Worm (Caenorhabditis elegans) whole organism, late embryonic: ENCODE measurements around the gene srbc-48.
"Not testable (repeated sequence)": the region's sequence is repeated elsewhere in the genome, so short reads cannot be mapped to it uniquely, and the experiment has no call there.

ENCODE experiments used
- C38D4.7 ChIP-seq: fragments of 200-800 bp; sonication (Bioruptor generic); optimal IDR thresholded peaks from 2 replicates; lab custom pipeline; 2018; ENCODE audit warnings: mild to moderate bottlenecking, missing genetic modification characterization, moderate library complexity, missing compliant biosample characterization
- F13H6.1 ChIP-seq: sonication (generic microtip); optimal IDR thresholded peaks from 2 replicates; lab custom pipeline; 2016; ENCODE audit warnings: missing genetic modification characterization, missing compliant biosample characterization
- ama-1 ChIP-seq: fragments of 150-350 bp; optimal IDR thresholded peaks from 2 replicates; lab custom pipeline; 2014
- ceh-19 ChIP-seq: fragments of 200-800 bp; sonication (Bioruptor generic); optimal IDR thresholded peaks from 2 replicates; lab custom pipeline; 2018; ENCODE audit warnings: mild to moderate bottlenecking, missing genetic modification characterization, missing compliant biosample characterization
- ceh-22 ChIP-seq: sonication (generic microtip); optimal IDR thresholded peaks from 2 replicates; lab custom pipeline; 2017; ENCODE audit warnings: missing biosample characterization, missing genetic modification characterization
- ceh-24 ChIP-seq: sonication (generic microtip); optimal IDR thresholded peaks from 2 replicates; lab custom pipeline; 2016; ENCODE audit warnings: mild to moderate bottlenecking, missing genetic modification characterization, missing compliant biosample characterization
- ceh-30 ChIP-seq: fragments of 150-350 bp; optimal IDR thresholded peaks from 2 replicates; lab custom pipeline; 2014; ENCODE audit warnings: missing biosample characterization, missing genetic modification characterization
- ceh-45 ChIP-seq: fragments of 200-800 bp; sonication (Bioruptor generic); IDR thresholded peaks from 2 replicates; pipeline ENCODE4 v1.3.6; 2022; ENCODE audit warnings: missing genetic modification reagents, missing genetic modification characterization, missing compliant biosample characterization
- ceh-48 ChIP-seq: sonication (generic microtip); optimal IDR thresholded peaks from 2 replicates; lab custom pipeline; 2016; ENCODE audit warnings: missing genetic modification characterization, inconsistent platforms, missing compliant biosample characterization
- ceh-6 ChIP-seq: fragments of 200-800 bp; sonication (Bioruptor generic); optimal IDR thresholded peaks from 2 replicates; lab custom pipeline; 2018; ENCODE audit warnings: mild to moderate bottlenecking, missing genetic modification characterization, missing compliant biosample characterization
- che-1 ChIP-seq: sonication (generic microtip); optimal IDR thresholded peaks from 2 replicates; lab custom pipeline; 2016; ENCODE audit warnings: mild to moderate bottlenecking, missing genetic modification characterization, missing compliant biosample characterization
- dmd-4 ChIP-seq: sonication (generic microtip); optimal IDR thresholded peaks from 2 replicates; lab custom pipeline; 2016; ENCODE audit warnings: borderline replicate concordance, missing genetic modification characterization, missing compliant biosample characterization
- elt-2 ChIP-seq: sonication (generic microtip); optimal IDR thresholded peaks from 2 replicates; lab custom pipeline; 2016; ENCODE audit warnings: missing genetic modification reagents, missing genetic modification characterization, missing compliant biosample characterization
- elt-4 ChIP-seq: sonication (generic microtip); optimal IDR thresholded peaks from 2 replicates; lab custom pipeline; 2016; ENCODE audit warnings: missing genetic modification characterization, missing compliant biosample characterization
- ets-4 ChIP-seq: sonication (generic microtip); optimal IDR thresholded peaks from 2 replicates; lab custom pipeline; 2016; ENCODE audit warnings: missing genetic modification characterization, missing compliant biosample characterization
- fkh-6 ChIP-seq: sonication (generic microtip); optimal IDR thresholded peaks from 2 replicates; lab custom pipeline; 2016; ENCODE audit warnings: missing genetic modification characterization, missing compliant biosample characterization
- hlh-6 ChIP-seq: sonication (generic microtip); optimal IDR thresholded peaks from 2 replicates; lab custom pipeline; 2016; ENCODE audit warnings: missing genotype, missing genetic modification characterization, missing compliant biosample characterization
- lim-6 ChIP-seq: sonication (generic microtip); optimal IDR thresholded peaks from 2 replicates; lab custom pipeline; 2016; ENCODE audit warnings: missing genetic modification characterization, missing compliant biosample characterization
- mec-3 ChIP-seq: sonication (generic microtip); optimal IDR thresholded peaks from 2 replicates; lab custom pipeline; 2016; ENCODE audit warnings: borderline replicate concordance, missing genetic modification characterization, missing compliant biosample characterization
- nhr-11 ChIP-seq: fragments of 150-350 bp; optimal IDR thresholded peaks from 2 replicates; lab custom pipeline; 2014; ENCODE audit warnings: missing biosample characterization, missing genetic modification characterization
- odd-2 ChIP-seq: sonication (generic microtip); optimal IDR thresholded peaks from 2 replicates; lab custom pipeline; 2017; ENCODE audit warnings: antibody characterized with exemption, mild to moderate bottlenecking, missing genetic modification characterization, missing compliant biosample characterization
- pha-2 ChIP-seq: sonication (generic microtip); optimal IDR thresholded peaks from 2 replicates; lab custom pipeline; 2017; ENCODE audit warnings: mild to moderate bottlenecking, missing genetic modification characterization, missing compliant biosample characterization
- pqm-1 ChIP-seq: sonication (generic microtip); optimal IDR thresholded peaks from 2 replicates; lab custom pipeline; 2016; ENCODE audit warnings: missing genetic modification characterization, missing compliant biosample characterization
- pros-1 ChIP-seq: fragments of 150-350 bp; optimal IDR thresholded peaks from 2 replicates; lab custom pipeline; 2014; ENCODE audit warnings: missing biosample characterization, missing genetic modification reagents, missing genetic modification characterization
- ref-2 ChIP-seq: sonication (generic microtip); optimal IDR thresholded peaks from 2 replicates; lab custom pipeline; 2016; ENCODE audit warnings: missing genetic modification characterization, missing compliant biosample characterization
- sdc-2 ChIP-seq: sonication (generic microtip); optimal IDR thresholded peaks from 2 replicates; lab custom pipeline; 2016; ENCODE audit warnings: missing genotype, missing genetic modification characterization, missing compliant biosample characterization
- sox-2 ChIP-seq: fragments of 200-800 bp; sonication (Bioruptor generic); IDR thresholded peaks from 2 replicates; pipeline ENCODE4 v1.3.6; 2022; ENCODE audit warnings: missing genetic modification reagents, missing genetic modification characterization, missing compliant biosample characterization
- syd-9 ChIP-seq: sonication (generic microtip); optimal IDR thresholded peaks from 2 replicates; lab custom pipeline; 2016; ENCODE audit warnings: mild to moderate bottlenecking, missing genetic modification characterization, moderate library complexity, missing compliant biosample characterization
- tbx-2 ChIP-seq: sonication (generic microtip); optimal IDR thresholded peaks from 2 replicates; lab custom pipeline; 2016; ENCODE audit warnings: missing genetic modification characterization, missing compliant biosample characterization
- unc-42 ChIP-seq: sonication (generic microtip); optimal IDR thresholded peaks from 2 replicates; lab custom pipeline; 2016; ENCODE audit warnings: missing genotype, missing genetic modification characterization, missing compliant biosample characterization
- unc-55 ChIP-seq: sonication (generic microtip); optimal IDR thresholded peaks from 2 replicates; lab custom pipeline; 2017; ENCODE audit warnings: missing biosample characterization, missing genetic modification reagents, missing genetic modification characterization
- zip-5 ChIP-seq: sonication (generic microtip); optimal IDR thresholded peaks from 2 replicates; lab custom pipeline; 2016; ENCODE audit warnings: missing genetic modification characterization, missing compliant biosample characterization
- ztf-16 ChIP-seq: sonication (generic microtip); optimal IDR thresholded peaks from 2 replicates; lab custom pipeline; 2017; ENCODE audit warnings: missing genetic modification characterization, missing compliant biosample characterization

Gene srbc-48

ce11 chrV:15802623-15803022 lies 17.5 kb upstream of the srbc-48 start, which contains the start of gene T26E4.9:
TSS of gene T26E4.9 (minus strand) at chrV:15802723.
- TF ChIP-seq unc-42, dmd-4, ceh-45: not testable (repeated sequence)

ce11 chrV:15803079-15803478 lies 17.0 kb upstream of the srbc-48 start, which contains the start of gene srd-27:
TSS of gene srd-27 (plus strand) at chrV:15803379.
- TF ChIP-seq syd-9; che-1 (tag; lab: Kevin White, UChicago); lim-6 (tag; lab: Kevin White, UChicago): not testable (repeated sequence)

- TF ChIP-seq C38D4.7 (GFP tag; lab: Kevin White, UChicago); elt-2 (tag; lab: Kevin White, UChicago); F13H6.1 (tag; lab: Kevin White, UChicago): not testable (repeated sequence)
Observed at ce11 chrV:15803748-15804147, 16.3 kb upstream of the srbc-48 start, which contains the start of gene T26E4.18. TSS of gene T26E4.18 (minus strand) at chrV:15803848.

DNA sequence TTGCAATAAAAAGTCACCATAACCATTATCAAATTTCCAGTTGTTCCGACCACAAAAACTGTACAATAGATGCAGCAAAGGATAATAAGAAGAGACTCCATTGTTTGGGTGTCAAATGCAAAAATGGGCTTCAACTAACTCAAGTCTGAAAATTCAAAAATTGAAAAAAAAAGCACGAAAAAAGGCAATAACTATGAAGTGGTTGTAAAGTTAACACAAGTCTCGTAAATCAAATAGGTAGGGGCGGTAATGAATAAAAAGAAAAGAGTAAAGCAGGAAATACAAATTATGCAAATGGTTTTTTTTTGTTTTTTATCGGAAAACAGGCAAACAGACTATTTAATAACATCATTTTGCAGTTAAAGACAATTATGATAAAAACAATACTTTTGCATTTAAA lies 12.7 kb upstream of the srbc-48 start, which contains the start of gene srsx-38:
Gene srsx-38, minus strand, starts transcription at position 101 of the 400 bp plus-strand sequence.
- not testable (repeated sequence) for TF ChIP-seq lim-6 (tag; lab: Kevin White, UChicago); unc-55; ceh-22

DNA sequence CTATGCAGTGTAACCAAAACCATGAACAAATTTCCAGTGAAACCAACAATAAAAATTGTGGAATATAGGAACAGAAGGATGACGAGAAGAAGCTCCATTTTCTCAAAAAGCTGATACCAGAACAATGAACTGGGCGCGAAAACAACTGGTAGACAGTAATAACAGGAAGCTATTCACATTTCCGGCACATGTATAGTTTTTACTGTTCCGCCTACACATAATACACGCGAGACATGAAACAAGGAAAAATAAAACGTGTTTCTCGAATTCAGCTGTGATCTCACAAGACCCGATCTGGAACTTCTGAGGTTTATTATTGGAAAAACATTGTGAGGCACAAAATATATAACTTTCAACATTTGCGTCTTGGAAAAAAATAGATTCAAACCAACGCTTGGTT lies 10.5 kb upstream of the srbc-48 start, which contains the start of gene srsx-36:
Gene srsx-36, minus strand, starts transcription at position 101 of the 400 bp plus-strand sequence.
- TF ChIP-seq che-1 (tag; lab: Kevin White, UChicago) (no peak), ceh-24 (tag; lab: Kevin White, UChicago) (no peak), elt-4 (tag; lab: Kevin White, UChicago) (no peak), ceh-48 (tag; lab: Kevin White, UChicago) (no peak), pqm-1 (tag; lab: Kevin White, UChicago) (no peak), sdc-2 (tag; lab: Kevin White, UChicago) (no peak), zip-5 (tag; lab: Kevin White, UChicago) (no peak), ref-2 (tag; lab: Kevin White, UChicago) (no peak)

- TF ChIP-seq zip-5 (tag; lab: Kevin White, UChicago), result no peak
- no peak for TF ChIP-seq ceh-45
- no peak for TF ChIP-seq ceh-6 (GFP tag; lab: Kevin White, UChicago)
- TF ChIP-seq mec-3 (tag; lab: Kevin White, UChicago), result no peak
- TF ChIP-seq unc-55, result no peak
Observed at ce11 chrV:15810446-15810845, 9.6 kb upstream of the srbc-48 start, which contains the start of gene F54B8.1. TSS of gene F54B8.1 (plus strand) at chrV:15810746.

- TF ChIP-seq pha-2 (tag; lab: Kevin White, UChicago); pros-1 (tag; lab: Kevin White, UChicago); unc-42: not testable (repeated sequence)
- TF ChIP-seq, all 69 proteins: peak for 0; not testable (repeated sequence) for 69
Observed at ce11 chrV:15811982-15812381, 8.1 kb upstream of the srbc-48 start, which contains the start of gene nhr-282. TSS of gene nhr-282 (plus strand) at chrV:15812282.

DNA sequence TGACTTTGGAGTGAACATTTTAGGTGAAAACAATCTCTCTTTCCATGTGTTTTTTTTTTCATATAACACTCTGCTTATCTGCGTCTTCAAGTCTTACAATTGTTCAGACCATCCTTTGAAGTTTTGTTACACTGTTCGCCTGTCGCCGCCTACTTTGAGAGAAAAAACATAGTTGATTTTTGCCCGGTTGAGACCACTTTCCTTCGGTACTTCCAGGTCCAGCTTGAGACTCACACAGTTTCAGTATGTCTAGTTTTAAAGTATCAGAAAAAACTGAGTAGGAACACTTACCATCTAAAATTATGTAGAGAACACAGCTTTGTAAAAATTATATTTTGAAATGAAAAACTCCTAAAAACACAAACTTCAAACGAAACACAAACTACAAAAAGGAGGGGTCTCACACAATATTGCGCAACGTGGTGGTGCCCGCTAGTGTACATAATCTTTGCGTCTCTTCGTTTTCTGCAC lies 4.1 kb upstream of the srbc-48 start, which contains the start of the genes fbxa-69 and F54B8.4:
Gene fbxa-69, minus strand, starts transcription at position 10 of the 471 bp plus-strand sequence.
Gene F54B8.4, plus strand, starts transcription at position 421 of the 471 bp plus-strand sequence.
- no peak for TF ChIP-seq pha-2 (tag; lab: Kevin White, UChicago)
- no peak for TF ChIP-seq ets-4
- TF ChIP-seq C38D4.7 (GFP tag; lab: Kevin White, UChicago), result no peak
- TF ChIP-seq elt-2 (tag; lab: Kevin White, UChicago), result no peak
- no peak for TF ChIP-seq ceh-30 (tag; lab: Kevin White, UChicago)
- no peak for TF ChIP-seq unc-42
- no peak for TF ChIP-seq tbx-2 (tag; lab: Kevin White, UChicago)
- no peak for TF ChIP-seq ztf-16
- no peak for TF ChIP-seq pros-1 (tag; lab: Kevin White, UChicago)
- no peak for TF ChIP-seq ceh-19 (GFP tag; lab: Kevin White, UChicago)
- TF ChIP-seq nhr-11, result no peak
- no peak for TF ChIP-seq odd-2 (tag; lab: Kevin White, UChicago)
- no peak for TF ChIP-seq hlh-6 (tag; lab: Kevin White, UChicago)
- TF ChIP-seq ama-1 (lab: Kevin White, UChicago), result no peak
- no peak for TF ChIP-seq sox-2 (GFP tag; lab: Robert Waterston, UW)
- TF ChIP-seq elt-4 (tag; lab: Kevin White, UChicago), result no peak
- no peak for TF ChIP-seq fkh-6
